Fruit fly (Drosophila melanogaster) whole organism, embryonic: ENCODE data around the gene Nep4.

ENCODE experiments used
- Abd-B ChIP-seq: fragments of 200-800 bp; sonication (Bioruptor generic); optimal IDR thresholded peaks from 2 replicates; lab custom pipeline; 2018; ENCODE audit warnings: missing biosample characterization, mild to moderate bottlenecking, missing genetic modification characterization, moderate library complexity
- B-H2 ChIP-seq: fragments of 200-800 bp; sonication (Bioruptor generic); optimal IDR thresholded peaks from 2 replicates; lab custom pipeline; 2018; ENCODE audit warnings: missing biosample characterization, mild to moderate bottlenecking, missing genetic modification characterization
- BEAF-32 ChIP-seq: fragments of 200-800 bp; sonication (Bioruptor generic); optimal IDR thresholded peaks from 3 replicates; lab custom pipeline; 2017; ENCODE audit warnings: missing biosample characterization, missing genetic modification characterization, mild to moderate bottlenecking, moderate library complexity, missing genetic modification reagents
- Bgb ChIP-seq: fragments of 200-800 bp; sonication (Bioruptor generic); IDR thresholded peaks from 2 replicates; pipeline ENCODE4 v1.3.6; 2022; ENCODE audit warnings: missing biosample characterization, missing genetic modification characterization; ENCODE audit not compliant: partially characterized antibody
- CG10565 ChIP-seq: fragments of 200-800 bp; sonication (Bioruptor generic); optimal IDR thresholded peaks from 3 replicates; lab custom pipeline; 2016; ENCODE audit warnings: missing biosample characterization, mild to moderate bottlenecking, missing genetic modification characterization
- CG12104 ChIP-seq: fragments of 200-800 bp; sonication (Bioruptor generic); optimal IDR thresholded peaks from 3 replicates; lab custom pipeline; 2016; ENCODE audit warnings: missing biosample characterization, missing genetic modification characterization
- CG12236 ChIP-seq: fragments of 200-800 bp; sonication (Bioruptor generic); optimal IDR thresholded peaks from 2 replicates; lab custom pipeline; 2016; ENCODE audit warnings: missing biosample characterization, missing genetic modification characterization
- CG14014 ChIP-seq: fragments of 200-800 bp; sonication (Bioruptor generic); IDR thresholded peaks from 2 replicates; pipeline ENCODE4 v1.3.6; 2022; ENCODE audit warnings: missing biosample characterization, missing genetic modification characterization
- CG15514 ChIP-seq: fragments of 200-800 bp; sonication (Bioruptor generic); optimal IDR thresholded peaks from 3 replicates; lab custom pipeline; 2017; ENCODE audit warnings: missing biosample characterization, missing genetic modification characterization, mild to moderate bottlenecking, moderate library complexity, missing genetic modification reagents
- CG15601 ChIP-seq: fragments of 200-800 bp; sonication (Bioruptor generic); optimal IDR thresholded peaks from 3 replicates; lab custom pipeline; 2019; ENCODE audit warnings: missing biosample characterization, mild to moderate bottlenecking, missing genetic modification characterization, moderate library complexity
- CG17802 ChIP-seq: fragments of 200-800 bp; sonication (Bioruptor generic); optimal IDR thresholded peaks from 2 replicates; lab custom pipeline; 2018; ENCODE audit warnings: missing biosample characterization, mild to moderate bottlenecking, missing genetic modification characterization, moderate library complexity
- CG17912 ChIP-seq: fragments of 200-800 bp; sonication (Bioruptor generic); optimal IDR thresholded peaks from 2 replicates; lab custom pipeline; 2018; ENCODE audit warnings: missing biosample characterization, mild to moderate bottlenecking, missing genetic modification characterization
- CG31365 ChIP-seq: fragments of 200-800 bp; sonication (Bioruptor generic); optimal IDR thresholded peaks from 2 replicates; lab custom pipeline; 2018; ENCODE audit warnings: missing biosample characterization, mild to moderate bottlenecking, missing genetic modification characterization
- CG3995 ChIP-seq: fragments of 200-800 bp; sonication (Bioruptor generic); optimal IDR thresholded peaks from 3 replicates; lab custom pipeline; 2016; ENCODE audit warnings: missing biosample characterization, missing genetic modification characterization
- CG5245 ChIP-seq: fragments of 200-800 bp; sonication (Bioruptor generic); optimal IDR thresholded peaks from 3 replicates; lab custom pipeline; 2016; ENCODE audit warnings: missing biosample characterization, missing genetic modification characterization
- CG6683 ChIP-seq: fragments of 200-800 bp; sonication (Bioruptor generic); optimal IDR thresholded peaks from 2 replicates; lab custom pipeline; 2017; ENCODE audit warnings: missing biosample characterization, mild to moderate bottlenecking, missing genetic modification characterization, missing genetic modification reagents
- CG6765 ChIP-seq: fragments of 200-800 bp; sonication (Bioruptor generic); optimal IDR thresholded peaks from 3 replicates; lab custom pipeline; 2017; ENCODE audit warnings: missing biosample characterization, mild to moderate bottlenecking, missing genetic modification characterization
- CG6791 ChIP-seq: fragments of 200-800 bp; sonication (Bioruptor generic); IDR thresholded peaks from 3 replicates; pipeline ENCODE4 v1.3.6; 2022; ENCODE audit warnings: missing biosample characterization, missing genetic modification characterization; ENCODE audit not compliant: partially characterized antibody
- CG7839 ChIP-seq: fragments of 200-800 bp; sonication (Bioruptor generic); optimal IDR thresholded peaks from 3 replicates; lab custom pipeline; 2018; ENCODE audit warnings: missing biosample characterization, mild to moderate bottlenecking, missing genetic modification characterization, moderate library complexity
- CG8089 ChIP-seq: fragments of 200-800 bp; sonication (Bioruptor generic); optimal IDR thresholded peaks from 3 replicates; lab custom pipeline; 2016; ENCODE audit warnings: missing biosample characterization, missing genetic modification characterization
- CHES-1-like ChIP-seq: fragments of 200-800 bp; sonication (Bioruptor generic); optimal IDR thresholded peaks from 2 replicates; lab custom pipeline; 2016; ENCODE audit warnings: missing biosample characterization, missing genetic modification characterization
- CrebB ChIP-seq: fragments of 200-800 bp; sonication (Bioruptor generic); optimal IDR thresholded peaks from 3 replicates; lab custom pipeline; 2018; ENCODE audit warnings: missing biosample characterization, mild to moderate bottlenecking, missing genetic modification characterization
- Dll ChIP-seq: fragments of 200-800 bp; sonication (Bioruptor generic); IDR thresholded peaks from 4 replicates; pipeline ENCODE4 v1.3.6; 2022; ENCODE audit warnings: missing biosample characterization, missing genetic modification characterization; ENCODE audit not compliant: partially characterized antibody
- Drgx ChIP-seq: fragments of 200-800 bp; sonication (Bioruptor generic); IDR thresholded peaks from 2 replicates; pipeline ENCODE4 v1.3.6; 2022; ENCODE audit warnings: missing biosample characterization, missing genetic modification characterization
- E2f1 ChIP-seq: fragments of 200-800 bp; sonication (Bioruptor generic); IDR thresholded peaks from 2 replicates; pipeline ENCODE4 v1.3.6; 2022; ENCODE audit warnings: missing biosample characterization, missing genetic modification characterization
- ERR ChIP-seq: fragments of 200-800 bp; sonication (Bioruptor generic); optimal IDR thresholded peaks from 2 replicates; lab custom pipeline; 2016; ENCODE audit warnings: missing biosample characterization, missing genetic modification characterization
- HHEX ChIP-seq: fragments of 200-800 bp; sonication (Bioruptor generic); optimal IDR thresholded peaks from 3 replicates; lab custom pipeline; 2017; ENCODE audit warnings: missing biosample characterization, mild to moderate bottlenecking, missing genetic modification characterization, missing genetic modification reagents
- NC2β ChIP-seq: fragments of 200-800 bp; sonication (Bioruptor generic); optimal IDR thresholded peaks from 2 replicates; lab custom pipeline; 2016; ENCODE audit warnings: missing biosample characterization, missing genetic modification characterization
- Pdp1 ChIP-seq, 2 experiments: fragments of 200-800 bp; sonication (Bioruptor generic); optimal IDR thresholded peaks; 3 replicates each; lab custom pipeline; 2016; ENCODE audit warnings: missing biosample characterization in 2 of 2, missing genetic modification characterization in 2 of 2, mild to moderate bottlenecking in 1 of 2, moderate library complexity in 1 of 2
- TFAM ChIP-seq: fragments of 200-800 bp; sonication (Bioruptor generic); optimal IDR thresholded peaks from 2 replicates; lab custom pipeline; 2017; ENCODE audit warnings: missing biosample characterization, missing genetic modification characterization, inconsistent platforms
- aop ChIP-seq: fragments of 200-800 bp; sonication (Bioruptor generic); IDR thresholded peaks from 2 replicates; pipeline ENCODE4 v1.3.6; 2022; ENCODE audit warnings: missing biosample characterization, missing genetic modification characterization
- az2 ChIP-seq: fragments of 200-800 bp; sonication (Bioruptor generic); optimal IDR thresholded peaks from 3 replicates; lab custom pipeline; 2016; ENCODE audit warnings: missing biosample characterization, missing genetic modification characterization
- bbx ChIP-seq: fragments of 200-800 bp; sonication (Bioruptor generic); IDR thresholded peaks from 2 replicates; pipeline ENCODE4 v1.3.6; 2022; ENCODE audit warnings: missing biosample characterization, missing genetic modification characterization; ENCODE audit not compliant: partially characterized antibody
- bowl ChIP-seq: fragments of 200-800 bp; sonication (Bioruptor generic); IDR thresholded peaks from 2 replicates; pipeline ENCODE4 v1.3.6; 2022; ENCODE audit warnings: missing biosample characterization, missing genetic modification characterization
- chinmo ChIP-seq: fragments of 200-800 bp; sonication (Bioruptor generic); IDR thresholded peaks from 4 replicates; pipeline ENCODE4 v1.3.6; 2022; ENCODE audit warnings: missing biosample characterization, missing genetic modification characterization; ENCODE audit not compliant: partially characterized antibody
- ci ChIP-seq: fragments of 200-800 bp; sonication (Bioruptor generic); IDR thresholded peaks from 3 replicates; pipeline ENCODE4 v1.3.6; 2022; ENCODE audit warnings: missing biosample characterization, missing genetic modification characterization
- ewg ChIP-seq: fragments of 200-800 bp; sonication (Bioruptor generic); optimal IDR thresholded peaks from 3 replicates; lab custom pipeline; 2017; ENCODE audit warnings: mild to moderate bottlenecking, missing biosample characterization, missing genetic modification reagents, missing genetic modification characterization
- gem ChIP-seq: fragments of 200-800 bp; sonication (Bioruptor generic); optimal IDR thresholded peaks from 2 replicates; lab custom pipeline; 2019; ENCODE audit warnings: missing biosample characterization, mild to moderate bottlenecking, missing genetic modification characterization, moderate library complexity
- nau ChIP-seq: fragments of 200-800 bp; sonication (Bioruptor generic); optimal IDR thresholded peaks from 3 replicates; lab custom pipeline; 2017; ENCODE audit warnings: missing biosample characterization, mild to moderate bottlenecking, missing genetic modification characterization, missing genetic modification reagents
- pho ChIP-seq: fragments of 200-800 bp; sonication (Bioruptor generic); optimal IDR thresholded peaks from 2 replicates; lab custom pipeline; 2016; ENCODE audit warnings: missing biosample characterization, missing genetic modification characterization
- phol ChIP-seq: fragments of 200-800 bp; sonication (Bioruptor generic); optimal IDR thresholded peaks from 3 replicates; lab custom pipeline; 2018; ENCODE audit warnings: missing biosample characterization, mild to moderate bottlenecking, missing genetic modification characterization, moderate library complexity
- pros ChIP-seq: fragments of 200-800 bp; sonication (Bioruptor generic); optimal IDR thresholded peaks from 3 replicates; lab custom pipeline; 2019; ENCODE audit warnings: missing biosample characterization, mild to moderate bottlenecking, missing genetic modification characterization, moderate library complexity
- sc ChIP-seq, 3 experiments: fragments of >200 bp in 2 of 3; fragments of 200-800 bp in 1 of 3; sonication (Bioruptor generic) in 1 of 3; optimal IDR thresholded peaks; 2 replicates in 2 of 3; 3 replicates in 1 of 3; lab custom pipeline; 2017; ENCODE audit warnings: mild to moderate bottlenecking in 1 of 3, missing biosample characterization in 1 of 3, missing genetic modification characterization in 1 of 3, missing genetic modification reagents in 1 of 3
- sens-2 ChIP-seq: fragments of 200-800 bp; sonication (Bioruptor generic); IDR thresholded peaks from 2 replicates; pipeline ENCODE4 v1.3.6; 2022; ENCODE audit warnings: missing biosample characterization, missing genetic modification characterization
- tin ChIP-seq: fragments of 200-800 bp; sonication (Bioruptor generic); optimal IDR thresholded peaks from 3 replicates; lab custom pipeline; 2016; ENCODE audit warnings: missing biosample characterization, missing genetic modification characterization
- unpg ChIP-seq: fragments of 200-800 bp; sonication (Bioruptor generic); optimal IDR thresholded peaks from 3 replicates; lab custom pipeline; 2018; ENCODE audit warnings: missing biosample characterization, mild to moderate bottlenecking, missing genetic modification characterization, moderate library complexity
- vnd ChIP-seq: fragments of 200-800 bp; sonication (Bioruptor generic); IDR thresholded peaks from 3 replicates; pipeline ENCODE4 v1.3.6; 2022; ENCODE audit warnings: missing biosample characterization, missing genetic modification characterization; ENCODE audit not compliant: partially characterized antibody

Gene Nep4

dm6 chr3R:20634674-20635594 is 24.8 kb downstream of the Nep4 start, which contains the start of the genes Pi3K92E and Lrrk (continued):
- TF ChIP-seq sc (optimal IDR thresholded peaks at IDR 0.05; lab: Kevin White, UChicago) (no peak), sc (GFP tag; optimal IDR thresholded peaks at IDR 0.05; lab: Kevin White, UChicago) (no peak), CG8089 (GFP tag; lab: Kevin White, UChicago) (no peak), tin (no peak), ERR (no peak), Drgx (GFP tag; lab: Robert Waterston, UW) (no peak), ewg (GFP tag; lab: Kevin White, UChicago) (no peak), bbx (GFP tag; lab: Robert Waterston, UW) (peak; percentile 77), CG15601 (tag; lab: Kevin White, UChicago) (no peak), HHEX (peak; percentile 1), CG12236 (GFP tag; lab: Kevin White, UChicago) (no peak), ci (GFP tag; lab: Robert Waterston, UW) (no peak; the same call in 2 of the 3 replicates), Dll (GFP tag; lab: Robert Waterston, UW) (peak; percentile 93), NC2β (no peak), sens-2 (GFP tag; lab: Robert Waterston, UW) (no peak), CG6683 (GFP tag; lab: Kevin White, UChicago) (no peak), CG15514 (GFP tag; lab: Kevin White, UChicago) (peak; percentile 14), phol (no peak), CG7839 (tag; lab: Kevin White, UChicago) (no peak), gem (tag; lab: Kevin White, UChicago) (no peak), nau (GFP tag; lab: Kevin White, UChicago) (no peak), pho (no peak), TFAM (no peak), E2f1 (GFP tag; lab: Robert Waterston, UW) (no peak), B-H2 (GFP tag; lab: Kevin White, UChicago) (no peak), CrebB (tag; lab: Kevin White, UChicago) (no peak), chinmo (GFP tag; lab: Robert Waterston, UW) (peak; percentile 77; the same call in 2 of the 4 replicates), CHES-1-like (GFP tag; lab: Kevin White, UChicago) (no peak), unpg (GFP tag; lab: Kevin White, UChicago) (no peak), Pdp1 (GFP tag; optimal IDR thresholded peaks at IDR 0.05; lab: Kevin White, UChicago) (no peak), CG17802 (tag; lab: Kevin White, UChicago) (no peak), pros (GFP tag; lab: Kevin White, UChicago) (no peak), CG5245 (no peak), az2 (GFP tag; lab: Kevin White, UChicago) (no peak), CG6791 (GFP tag; lab: Robert Waterston, UW) (peak; percentile 80), BEAF-32 (GFP tag; lab: Kevin White, UChicago) (peak; percentile 84), CG10565 (no peak), CG17912 (GFP tag; lab: Kevin White, UChicago) (peak; percentile 53), CG12104 (GFP tag; lab: Kevin White, UChicago) (no peak), Abd-B (GFP tag; lab: Kevin White, UChicago) (no peak), CG31365 (tag; lab: Kevin White, UChicago) (peak; percentile 71), aop (GFP tag; lab: Robert Waterston, UW) (no peak), CG3995 (GFP tag; lab: Kevin White, UChicago) (peak; percentile 97), Bgb (GFP tag; lab: Robert Waterston, UW) (peak; percentile 86), CG14014 (no peak), CG6765 (no peak), vnd (peak; percentile 73), bowl (GFP tag; lab: Robert Waterston, UW) (no peak)
